Worm (Caenorhabditis elegans) whole organism, L4 larva: Measurements from ENCODE around the gene T19B10.5.
"Not testable (repeated sequence)": the region's sequence is repeated elsewhere in the genome, so short reads cannot be mapped to it uniquely, and the experiment has no call there.

Source experiments
- D1046.2 ChIP-seq: fragments of 200-800 bp; sonication (Bioruptor generic); IDR thresholded peaks from 2 replicates; pipeline ENCODE4 v1.3.6; 2022; ENCODE audit warnings: missing genetic modification characterization, missing compliant biosample characterization
- F26F4.8 ChIP-seq: fragments of 200-800 bp; sonication (Bioruptor generic); conservative IDR thresholded peaks from 2 replicates; pipeline ENCODE4 v1.3.6; 2022; ENCODE audit warnings: missing genetic modification characterization, missing compliant biosample characterization
- Y48G9A.11 ChIP-seq: fragments of 200-800 bp; sonication (Bioruptor generic); IDR thresholded peaks from 2 replicates; pipeline ENCODE4 v1.3.6; 2022; ENCODE audit warnings: missing genetic modification reagents, missing genetic modification characterization, missing compliant biosample characterization
- aha-1 ChIP-seq: fragments of 150-350 bp; peaks from one replicate; lab custom pipeline; 2014; ENCODE audit warnings: missing biosample characterization, missing genetic modification characterization
- attf-4 ChIP-seq: sonication (generic microtip); optimal IDR thresholded peaks from 3 replicates; lab custom pipeline; 2017; ENCODE audit warnings: missing biosample characterization, missing genetic modification characterization
- cey-2 ChIP-seq: sonication (generic microtip); optimal IDR thresholded peaks from 3 replicates; lab custom pipeline; 2017; ENCODE audit warnings: missing genetic modification characterization, mild to moderate bottlenecking, missing compliant biosample characterization, antibody characterized with exemption, borderline replicate concordance; ENCODE audit not compliant: insufficient read depth
- dmd-8 ChIP-seq: fragments of 200-800 bp; sonication (Bioruptor generic); IDR thresholded peaks from 2 replicates; pipeline ENCODE4 v1.3.6; 2022; ENCODE audit warnings: missing genetic modification characterization, missing compliant biosample characterization
- fos-1 ChIP-seq: fragments of 150-350 bp; optimal IDR thresholded peaks from 2 replicates; lab custom pipeline; 2014; ENCODE audit warnings: missing biosample characterization, missing genetic modification characterization
- hlh-30 ChIP-seq: sonication (generic microtip); optimal IDR thresholded peaks from 2 replicates; lab custom pipeline; 2017; ENCODE audit warnings: antibody characterized with exemption, mild to moderate bottlenecking, missing genetic modification characterization, missing compliant biosample characterization; ENCODE audit not compliant: insufficient read depth
- jun-1 ChIP-seq: fragments of 150-350 bp; optimal IDR thresholded peaks from 2 replicates; lab custom pipeline; 2014; ENCODE audit warnings: missing biosample characterization, missing genetic modification reagents, missing genetic modification characterization
- lsy-2 ChIP-seq, 2 experiments: fragments of 150-350 bp in 1 of 2; sonication (generic microtip) in 1 of 2; optimal IDR thresholded peaks; 2 replicates each; lab custom pipeline; 2014 to 2017; ENCODE audit warnings: missing biosample characterization in 2 of 2, missing genetic modification characterization in 2 of 2
- madf-9 ChIP-seq: fragments of 200-800 bp; sonication (Bioruptor generic); conservative IDR thresholded peaks from 2 replicates; pipeline ENCODE4 v1.3.6; 2022; ENCODE audit warnings: missing genetic modification reagents, missing genetic modification characterization, missing compliant biosample characterization
- mdl-1 ChIP-seq, 2 experiments: fragments of 150-350 bp in 1 of 2; sonication (generic microtip) in 1 of 2; optimal IDR thresholded peaks; 2 replicates each; lab custom pipeline; 2014 to 2017; ENCODE audit warnings: missing biosample characterization in 2 of 2, missing genetic modification characterization in 2 of 2
- mxl-3 ChIP-seq: fragments of 200-800 bp; sonication (Bioruptor generic); optimal IDR thresholded peaks from 2 replicates; lab custom pipeline; 2018; ENCODE audit warnings: mild to moderate bottlenecking, missing genetic modification characterization, missing compliant biosample characterization
- nhr-10 ChIP-seq: fragments of 150-350 bp; optimal IDR thresholded peaks from 2 replicates; lab custom pipeline; 2014; ENCODE audit warnings: missing biosample characterization, missing genetic modification characterization
- nhr-28 ChIP-seq: fragments of 150-350 bp; optimal IDR thresholded peaks from 2 replicates; lab custom pipeline; 2014; ENCODE audit warnings: missing biosample characterization, missing genetic modification characterization
- nhr-41 ChIP-seq: fragments of 200-800 bp; sonication (Bioruptor generic); IDR thresholded peaks from 2 replicates; pipeline ENCODE4 v1.3.6; 2022; ENCODE audit warnings: missing genetic modification reagents, missing genetic modification characterization, missing compliant biosample characterization
- nhr-42 ChIP-seq: fragments of 200-800 bp; sonication (Bioruptor generic); IDR thresholded peaks from 2 replicates; pipeline ENCODE4 v1.3.6; 2022; ENCODE audit warnings: missing genetic modification characterization, missing compliant biosample characterization
- nhr-77 ChIP-seq: fragments of 150-350 bp; optimal IDR thresholded peaks from 2 replicates; lab custom pipeline; 2014; ENCODE audit warnings: missing biosample characterization, missing genetic modification characterization
- skn-1 ChIP-seq: fragments of 150-350 bp; optimal IDR thresholded peaks from 2 replicates; lab custom pipeline; 2014; ENCODE audit warnings: missing biosample characterization, missing genetic modification characterization
- unc-130 ChIP-seq: sonication (generic microtip); optimal IDR thresholded peaks from 2 replicates; lab custom pipeline; 2016; ENCODE audit warnings: missing genetic modification reagents, missing genetic modification characterization, missing compliant biosample characterization
- unc-62 ChIP-seq, 3 experiments: fragments of 150-350 bp in 1 of 3; sonication (generic microtip); optimal IDR thresholded peaks in 2 of 3; peaks in 1 of 3; 1 replicate in 1 of 3; 2 replicates in 2 of 3; lab custom pipeline; 2014 to 2017; ENCODE audit warnings: missing biosample characterization in 3 of 3, missing genetic modification characterization in 3 of 3, missing genetic modification reagents in 3 of 3, missing genotype in 1 of 3
- zag-1 ChIP-seq: fragments of 150-350 bp; optimal IDR thresholded peaks from 2 replicates; lab custom pipeline; 2014; ENCODE audit warnings: missing biosample characterization, missing genetic modification characterization
- zfp-2 ChIP-seq: sonication (generic microtip); optimal IDR thresholded peaks from 2 replicates; lab custom pipeline; 2016; ENCODE audit warnings: mild to moderate bottlenecking, missing genetic modification characterization, missing compliant biosample characterization

The T19B10.5 gene

ce11 chrV:11281414-11282209, 47.2 kb downstream of the T19B10.5 start:
- no peak for TF ChIP-seq dmd-8
- TF ChIP-seq lsy-2 (tag; optimal IDR thresholded peaks at IDR 0.05; lab: Kevin White, UChicago) = no peak
- peak; percentile 27 for TF ChIP-seq nhr-28
- peak in 1 of 2 experiments; percentile 9 for TF ChIP-seq mdl-1 (tag; optimal IDR thresholded peaks at IDR 0.05; lab: Kevin White, UChicago)
- TF ChIP-seq mxl-3 (GFP tag; lab: Kevin White, UChicago) = peak; percentile 45
- no peak for TF ChIP-seq Y48G9A.11
- peak in 1 of 2 experiments; percentile 90 for TF ChIP-seq unc-62 (GFP tag; optimal IDR thresholded peaks at IDR 0.05 in 1 of 2; lab: Kevin White, UChicago)
- no peak for TF ChIP-seq unc-62 (tag; optimal IDR thresholded peaks at IDR 0.05; lab: Kevin White, UChicago)
- TF ChIP-seq F26F4.8 (GFP tag; lab: Robert Waterston, UW) = no peak
- peak; percentile 92 for TF ChIP-seq aha-1 (tag; lab: Kevin White, UChicago)
- TF ChIP-seq nhr-41 (GFP tag; lab: Robert Waterston, UW) = no peak
- no peak for TF ChIP-seq madf-9
- TF ChIP-seq, all 104 proteins: peak for 5

- TF ChIP-seq unc-130 = no peak
- no peak for TF ChIP-seq fos-1 (tag; lab: Kevin White, UChicago)
- no peak for TF ChIP-seq attf-4 (tag; lab: Kevin White, UChicago)
- no peak for TF ChIP-seq D1046.2 (GFP tag; lab: Robert Waterston, UW)
- no peak for TF ChIP-seq nhr-42 (GFP tag; lab: Robert Waterston, UW)
- no peak for TF ChIP-seq cey-2 (tag; lab: Kevin White, UChicago)
- no peak for TF ChIP-seq nhr-77 (tag; lab: Kevin White, UChicago)
- TF ChIP-seq nhr-10 (tag; lab: Kevin White, UChicago) = no peak
- no peak for TF ChIP-seq zfp-2 (tag; lab: Kevin White, UChicago)
- TF ChIP-seq jun-1 (tag; lab: Kevin White, UChicago) = no peak
- no peak for TF ChIP-seq zag-1 (tag; lab: Kevin White, UChicago)
Observed at ce11 chrV:11282272-11282671, 47.8 kb downstream of the T19B10.5 start, which contains the start of gene gly-20. gly-20 (plus strand) TSS chrV:11282572.

- TF ChIP-seq skn-1 (tag; lab: Kevin White, UChicago); Y48G9A.11; hlh-30 (tag; lab: Kevin White, UChicago): not testable (repeated sequence)
Observed at ce11 chrV:11286114-11286513, 51.7 kb downstream of the T19B10.5 start, which contains the start of gene C03E10.3. C03E10.3 (plus strand) TSS chrV:11286414.
